Worm (Caenorhabditis elegans): ENCODE measurements around the gene D2096.7.

D2096.7 gene

DNA sequence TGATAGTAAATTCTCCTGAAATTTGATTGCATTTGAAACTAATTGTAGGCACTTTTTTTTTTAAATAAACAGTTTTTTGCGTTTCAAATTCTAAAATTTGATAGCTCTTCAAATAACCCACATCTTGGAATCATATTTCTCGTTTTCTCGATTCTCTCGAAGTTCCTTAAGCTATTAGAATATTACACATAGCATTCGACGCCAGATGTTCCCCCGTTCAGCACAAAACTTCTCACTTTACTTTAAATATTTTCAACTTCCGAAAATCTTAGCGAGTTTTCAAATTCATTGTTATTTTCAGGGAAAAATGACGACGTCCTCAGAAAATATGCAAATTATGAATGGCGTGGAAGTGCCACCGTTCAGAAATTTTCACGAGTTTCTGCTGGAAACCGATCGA, 2.3 kb upstream of the D2096.7 start, which contains the start of gene praf-3:
TSS of gene praf-3 (plus strand) at position 301 of the 400 bp plus-strand sequence.
- TF ChIP-seq fos-1 (tag; optimal IDR thresholded peaks at IDR 0.05) (no peak), Y55F3AM.14 (GFP tag; optimal IDR thresholded peaks at IDR 0.05) (no peak), ZK546.5 (tag; optimal IDR thresholded peaks at IDR 0.05) (no peak), lsy-2 (tag; optimal IDR thresholded peaks at IDR 0.05) (no peak), egl-27 (tag; optimal IDR thresholded peaks at IDR 0.05) (no peak), ztf-11 (tag; optimal IDR thresholded peaks at IDR 0.05) (no peak), blmp-1 (tag; optimal IDR thresholded peaks at IDR 0.05; ENCODE audit: insufficient read depth) (no peak), zag-1 (tag; optimal IDR thresholded peaks at IDR 0.05) (no peak), elt-3 (tag; optimal IDR thresholded peaks at IDR 0.05) (no peak), unc-39 (tag; optimal IDR thresholded peaks at IDR 0.05) (no peak), nhr-6 (tag; optimal IDR thresholded peaks at IDR 0.05) (no peak), sem-4 (tag; optimal IDR thresholded peaks at IDR 0.05) (no peak), gmeb-1 (tag; optimal IDR thresholded peaks at IDR 0.05) (no peak), lin-39 (tag; optimal IDR thresholded peaks at IDR 0.05) (no peak), nhr-237 (tag; optimal IDR thresholded peaks at IDR 0.05) (no peak), nhr-25 (tag; optimal IDR thresholded peaks at IDR 0.05) (no peak)

DNA sequence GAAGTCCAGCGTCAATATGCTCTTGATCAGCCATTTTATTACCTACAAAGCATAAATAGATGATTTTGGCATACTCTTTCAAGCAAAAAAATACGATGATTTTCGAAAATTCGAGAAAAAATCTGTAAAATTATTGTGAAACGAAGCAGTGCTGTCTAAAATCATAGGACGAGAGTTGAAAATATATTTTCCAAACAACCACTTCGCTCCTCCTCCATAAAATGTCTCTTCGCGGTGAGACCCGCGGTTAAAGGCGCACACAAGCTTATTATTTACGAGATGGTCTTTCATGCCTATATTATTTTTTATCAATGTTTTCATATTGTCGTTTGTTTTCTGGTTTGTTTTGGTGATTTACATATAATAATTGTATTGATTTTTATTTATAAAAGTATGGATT, 1.8 kb upstream of the D2096.7 start, which contains the start of gene nap-1:
TSS of gene nap-1 (minus strand) at position 42 of the 400 bp plus-strand sequence.
- TF ChIP-seq ztf-11 (tag; optimal IDR thresholded peaks at IDR 0.05), result no peak
- TF ChIP-seq F13H6.1 (tag; optimal IDR thresholded peaks at IDR 0.05), result peak; percentile 46
- no peak for TF ChIP-seq ztf-1 (GFP tag; conservative IDR thresholded peaks at IDR 0.05)
- TF ChIP-seq nhr-237 (tag; optimal IDR thresholded peaks at IDR 0.05), result no peak
- no peak for TF ChIP-seq alr-1 (tag; optimal IDR thresholded peaks at IDR 0.05)
- TF ChIP-seq ztf-4 (tag; optimal IDR thresholded peaks at IDR 0.05), result no peak
- peak; percentile 17 for TF ChIP-seq skn-1 (tag; optimal IDR thresholded peaks at IDR 0.05)
- no peak for TF ChIP-seq unc-39 (tag; optimal IDR thresholded peaks at IDR 0.05)
- no peak for TF ChIP-seq aly-2 (tag; optimal IDR thresholded peaks at IDR 0.05)
- TF ChIP-seq ceh-16 (tag; optimal IDR thresholded peaks at IDR 0.05), result no peak
- peak; percentile 8 for TF ChIP-seq ZK546.5 (tag; optimal IDR thresholded peaks at IDR 0.05)
- TF ChIP-seq ama-1 (optimal IDR thresholded peaks at IDR 0.05), result no peak
- TF ChIP-seq zag-1 (tag; optimal IDR thresholded peaks at IDR 0.05), result no peak
- no peak for TF ChIP-seq unc-62 (GFP tag; optimal IDR thresholded peaks at IDR 0.05)
- no peak for TF ChIP-seq nhr-11 (tag; optimal IDR thresholded peaks at IDR 0.05)
- peak; percentile 73 for TF ChIP-seq crh-2 (tag; optimal IDR thresholded peaks at IDR 0.05)
- no peak for TF ChIP-seq nhr-10 (tag; optimal IDR thresholded peaks at IDR 0.05)
- TF ChIP-seq nhr-21 (tag; optimal IDR thresholded peaks at IDR 0.05), result peak; percentile 55
- TF ChIP-seq nhr-23 (tag; optimal IDR thresholded peaks at IDR 0.05), result no peak
- no peak for TF ChIP-seq nhr-6 (tag; optimal IDR thresholded peaks at IDR 0.05)
- peak; percentile 19 for TF ChIP-seq ceh-82 (tag; optimal IDR thresholded peaks at IDR 0.05)
- peak; percentile 66 for TF ChIP-seq snpc-4 (tag; optimal IDR thresholded peaks at IDR 0.05)
- no peak for TF ChIP-seq nhr-12 (tag; optimal IDR thresholded peaks at IDR 0.05)
- TF ChIP-seq mab-5 (tag; optimal IDR thresholded peaks at IDR 0.05), result peak; percentile 53
- TF ChIP-seq fos-1 (tag; optimal IDR thresholded peaks at IDR 0.05), result peak; percentile 61
- TF ChIP-seq elt-3 (tag; optimal IDR thresholded peaks at IDR 0.05), result no peak
- no peak for TF ChIP-seq lin-39 (tag; optimal IDR thresholded peaks at IDR 0.05)
- peak; percentile 0 for TF ChIP-seq sem-4 (tag; optimal IDR thresholded peaks at IDR 0.05)
- TF ChIP-seq sma-3 (GFP tag; optimal IDR thresholded peaks at IDR 0.05), result peak; percentile 44
- TF ChIP-seq C34F6.9 (tag; optimal IDR thresholded peaks at IDR 0.05), result peak; percentile 88
- TF ChIP-seq nhr-25 (tag; optimal IDR thresholded peaks at IDR 0.05), result peak; percentile 73
- peak; percentile 2 for TF ChIP-seq lin-11 (tag; optimal IDR thresholded peaks at IDR 0.05)
- TF ChIP-seq peb-1 (tag; optimal IDR thresholded peaks at IDR 0.05), result no peak
- no peak for TF ChIP-seq blmp-1 (tag; optimal IDR thresholded peaks at IDR 0.05; ENCODE audit: insufficient read depth)
- no peak for TF ChIP-seq dmd-4 (tag; optimal IDR thresholded peaks at IDR 0.05)
- peak; percentile 76 for TF ChIP-seq gmeb-1 (tag; optimal IDR thresholded peaks at IDR 0.05)
- TF ChIP-seq mbf-1 (tag; optimal IDR thresholded peaks at IDR 0.05), result no peak
- no peak for TF ChIP-seq egl-27 (tag; optimal IDR thresholded peaks at IDR 0.05)
- no peak for TF ChIP-seq elt-1 (tag; optimal IDR thresholded peaks at IDR 0.05)
- no peak for TF ChIP-seq Y55F3AM.14 (GFP tag; optimal IDR thresholded peaks at IDR 0.05)
- peak; percentile 95 for TF ChIP-seq unc-55 (GFP tag; optimal IDR thresholded peaks at IDR 0.05)
- peak; percentile 63 to 90 for TF ChIP-seq lsy-2 (tag; optimal IDR thresholded peaks at IDR 0.05)
- peak; percentile 71 for TF ChIP-seq sma-9 (GFP tag; optimal IDR thresholded peaks at IDR 0.05)
- TF ChIP-seq sma-9 (tag; optimal IDR thresholded peaks at IDR 0.05), result no peak
- peak in 1 of 2 experiments; percentile 11 for TF ChIP-seq mdl-1 (tag; optimal IDR thresholded peaks at IDR 0.05)
- peak; percentile 90 for TF ChIP-seq R02D3.7 (tag; optimal IDR thresholded peaks at IDR 0.05)
- peak; percentile 63 for TF ChIP-seq lin-13 (GFP tag; optimal IDR thresholded peaks at IDR 0.05)
- TF ChIP-seq nhr-129 (tag; optimal IDR thresholded peaks at IDR 0.05), result peak; percentile 87
- no peak for TF ChIP-seq nhr-77 (tag; optimal IDR thresholded peaks at IDR 0.05)

Measured in whole organism, L2 larva.